Fruit fly (Drosophila melanogaster) whole organism, embryonic: Measurements from ENCODE around the gene sll.
A peak's percentile ranks its signal among the peaks of the same experiment; 100 is the strongest.

ENCODE experiments used
- Adf1 ChIP-seq: fragments of 200-800 bp; sonication (Bioruptor generic); IDR thresholded peaks from 2 replicates; pipeline ENCODE4 v1.3.6; 2022; ENCODE audit warnings: missing biosample characterization, missing genetic modification characterization
- Awh ChIP-seq: fragments of 200-800 bp; sonication (Bioruptor generic); IDR thresholded peaks from 2 replicates; pipeline ENCODE4, ENCODE4 v1.3.6; 2022; ENCODE audit warnings: missing biosample characterization, missing genetic modification characterization
- Blimp-1 ChIP-seq: fragments of 200-800 bp; sonication (Bioruptor generic); optimal IDR thresholded peaks from 3 replicates; lab custom pipeline; 2018; ENCODE audit warnings: missing biosample characterization, missing genetic modification characterization, mild to moderate bottlenecking, moderate library complexity, missing genetic modification reagents
- CG10979 ChIP-seq: fragments of 200-800 bp; sonication (Bioruptor generic); optimal IDR thresholded peaks from 2 replicates; lab custom pipeline; 2018; ENCODE audit warnings: missing biosample characterization, mild to moderate bottlenecking, missing genetic modification characterization, moderate library complexity
- CG13424 ChIP-seq: fragments of 200-800 bp; sonication (Bioruptor generic); optimal IDR thresholded peaks from 2 replicates; lab custom pipeline; 2019; ENCODE audit warnings: missing biosample characterization, mild to moderate bottlenecking, missing genetic modification characterization, moderate library complexity
- CG15011 ChIP-seq: fragments of 200-800 bp; sonication (Bioruptor generic); optimal IDR thresholded peaks from 3 replicates; lab custom pipeline; 2018; ENCODE audit warnings: missing biosample characterization, mild to moderate bottlenecking, missing genetic modification characterization
- CG15479 ChIP-seq: fragments of 200-800 bp; sonication (Bioruptor generic); optimal IDR thresholded peaks from 3 replicates; lab custom pipeline; 2019; ENCODE audit warnings: missing biosample characterization, mild to moderate bottlenecking, missing genetic modification characterization, moderate library complexity
- CG17385 ChIP-seq: fragments of 200-800 bp; sonication (Bioruptor generic); optimal IDR thresholded peaks from 3 replicates; lab custom pipeline; 2018; ENCODE audit warnings: missing biosample characterization, mild to moderate bottlenecking, missing genetic modification characterization
- CG31388 ChIP-seq: fragments of 200-800 bp; sonication (Bioruptor generic); optimal IDR thresholded peaks from 2 replicates; lab custom pipeline; 2016; ENCODE audit warnings: missing biosample characterization, missing genetic modification characterization
- CG31441 ChIP-seq: fragments of 200-800 bp; sonication (Bioruptor generic); IDR thresholded peaks from 2 replicates; pipeline ENCODE4 v1.3.6; 2022; ENCODE audit warnings: missing biosample characterization, missing genetic modification characterization
- CG32532 ChIP-seq: fragments of 200-800 bp; sonication (Bioruptor generic); IDR thresholded peaks from 2 replicates; pipeline ENCODE4 v1.3.6; 2022; ENCODE audit warnings: missing biosample characterization, missing genetic modification characterization
- CG32772 ChIP-seq: fragments of 200-800 bp; sonication (Bioruptor generic); IDR thresholded peaks from 2 replicates; pipeline ENCODE4 v1.3.6; 2022; ENCODE audit warnings: missing biosample characterization, missing genetic modification characterization
- CG3847 ChIP-seq: fragments of 200-800 bp; sonication (Bioruptor generic); IDR thresholded peaks from 2 replicates; pipeline ENCODE4 v1.3.6; 2022; ENCODE audit warnings: missing biosample characterization, missing genetic modification characterization
- CG6683 ChIP-seq: fragments of 200-800 bp; sonication (Bioruptor generic); optimal IDR thresholded peaks from 2 replicates; lab custom pipeline; 2017; ENCODE audit warnings: missing biosample characterization, mild to moderate bottlenecking, missing genetic modification characterization, missing genetic modification reagents
- CG7556 ChIP-seq: fragments of 200-800 bp; sonication (Bioruptor generic); optimal IDR thresholded peaks from 2 replicates; lab custom pipeline; 2017; ENCODE audit warnings: missing biosample characterization, mild to moderate bottlenecking, missing genetic modification characterization
- CG7839 ChIP-seq: fragments of 200-800 bp; sonication (Bioruptor generic); optimal IDR thresholded peaks from 3 replicates; lab custom pipeline; 2018; ENCODE audit warnings: missing biosample characterization, mild to moderate bottlenecking, missing genetic modification characterization, moderate library complexity
- CG8388 ChIP-seq: fragments of 200-800 bp; sonication (Bioruptor generic); optimal IDR thresholded peaks from 2 replicates; lab custom pipeline; 2019; ENCODE audit warnings: missing biosample characterization, mild to moderate bottlenecking, missing genetic modification characterization, moderate library complexity
- CG9817 ChIP-seq: fragments of 200-800 bp; sonication (Bioruptor generic); optimal IDR thresholded peaks from 2 replicates; lab custom pipeline; 2018; ENCODE audit warnings: missing biosample characterization, mild to moderate bottlenecking, missing genetic modification characterization, moderate library complexity
- CG9932 ChIP-seq: fragments of 200-800 bp; sonication (Bioruptor generic); IDR thresholded peaks from 2 replicates; pipeline ENCODE4 v1.3.6; 2022; ENCODE audit warnings: missing biosample characterization, missing genetic modification characterization
- Chrac-16 ChIP-seq: fragments of 200-800 bp; sonication (Bioruptor generic); optimal IDR thresholded peaks from 3 replicates; lab custom pipeline; 2016; ENCODE audit warnings: missing biosample characterization, missing genetic modification characterization
- Deaf1 ChIP-seq: fragments of 200-800 bp; optimal IDR thresholded peaks from 3 replicates; lab custom pipeline; 2019; ENCODE audit warnings: missing biosample characterization, mild to moderate bottlenecking, missing genetic modification characterization, moderate library complexity
- Dfd ChIP-seq, 2 experiments: fragments of >200 bp; optimal IDR thresholded peaks; 2 replicates each; lab custom pipeline; 2017; ENCODE audit warnings: missing biosample characterization in 2 of 2, missing genetic modification characterization in 2 of 2
- Dip3 ChIP-seq: fragments of 200-800 bp; sonication (Bioruptor generic); optimal IDR thresholded peaks from 3 replicates; lab custom pipeline; 2016; ENCODE audit warnings: missing biosample characterization, missing genetic modification characterization
- Ets65A ChIP-seq: fragments of 200-800 bp; sonication (Bioruptor generic); peaks from one replicate; lab custom pipeline; 2016; ENCODE audit warnings: missing biosample characterization, missing genetic modification characterization
- Fer3 ChIP-seq: fragments of 200-800 bp; sonication (Bioruptor generic); optimal IDR thresholded peaks from 2 replicates; lab custom pipeline; 2018; ENCODE audit warnings: missing biosample characterization, mild to moderate bottlenecking, missing genetic modification characterization, moderate library complexity
- Hand ChIP-seq: fragments of 200-800 bp; sonication (Bioruptor generic); optimal IDR thresholded peaks from 2 replicates; lab custom pipeline; 2017; ENCODE audit warnings: mild to moderate bottlenecking, missing biosample characterization, missing genetic modification reagents, missing genetic modification characterization
- Hr39 ChIP-seq: fragments of >200 bp; optimal IDR thresholded peaks from 2 replicates; lab custom pipeline; 2017
- Hsf ChIP-seq: fragments of 200-800 bp; sonication (Bioruptor generic); optimal IDR thresholded peaks from 3 replicates; lab custom pipeline; 2016; ENCODE audit warnings: missing biosample characterization, missing genetic modification characterization
- Lim3 ChIP-seq: fragments of 200-800 bp; sonication (Bioruptor generic); IDR thresholded peaks from 2 replicates; pipeline ENCODE4 v1.3.6; 2022; ENCODE audit warnings: missing biosample characterization, missing genetic modification characterization
- Vsx1 ChIP-seq: fragments of 200-800 bp; sonication (Bioruptor generic); optimal IDR thresholded peaks from 2 replicates; lab custom pipeline; 2017; ENCODE audit warnings: missing biosample characterization, mild to moderate bottlenecking, missing genetic modification characterization, missing genetic modification reagents
- az2 ChIP-seq: fragments of 200-800 bp; sonication (Bioruptor generic); optimal IDR thresholded peaks from 3 replicates; lab custom pipeline; 2016; ENCODE audit warnings: missing biosample characterization, missing genetic modification characterization
- cg ChIP-seq: fragments of 200-800 bp; sonication (Bioruptor generic); optimal IDR thresholded peaks from 3 replicates; lab custom pipeline; 2019; ENCODE audit warnings: missing biosample characterization, mild to moderate bottlenecking, missing genetic modification characterization, moderate library complexity
- dmrt99B ChIP-seq: fragments of 200-800 bp; sonication (Bioruptor generic); optimal IDR thresholded peaks from 2 replicates; lab custom pipeline; 2018; ENCODE audit warnings: missing biosample characterization, mild to moderate bottlenecking, missing genetic modification characterization, moderate library complexity
- ems ChIP-seq: fragments of 200-800 bp; sonication (Bioruptor generic); optimal IDR thresholded peaks from 3 replicates; lab custom pipeline; 2016; ENCODE audit warnings: missing biosample characterization, missing genetic modification characterization
- gem ChIP-seq: fragments of 200-800 bp; sonication (Bioruptor generic); optimal IDR thresholded peaks from 2 replicates; lab custom pipeline; 2019; ENCODE audit warnings: missing biosample characterization, mild to moderate bottlenecking, missing genetic modification characterization, moderate library complexity
- hkb ChIP-seq, 2 experiments: fragments of 200-800 bp in 1 of 2; fragments of >200 bp in 1 of 2; sonication (Bioruptor generic) in 1 of 2; IDR thresholded peaks in 1 of 2; optimal IDR thresholded peaks in 1 of 2; 2 replicates each; pipeline versions ENCODE4 v1.3.6 to Lab custom; 2017 to 2022; ENCODE audit warnings: missing biosample characterization in 1 of 2, missing genetic modification characterization in 1 of 2
- kah ChIP-seq: fragments of 200-800 bp; sonication (Bioruptor generic); optimal IDR thresholded peaks from 2 replicates; lab custom pipeline; 2018; ENCODE audit warnings: missing biosample characterization, mild to moderate bottlenecking, missing genetic modification characterization
- lilli ChIP-seq: fragments of 200-800 bp; sonication (Bioruptor generic); optimal IDR thresholded peaks from 3 replicates; lab custom pipeline; 2016; ENCODE audit warnings: missing biosample characterization, missing genetic modification characterization
- lola ChIP-seq, 3 experiments: fragments of >200 bp in 2 of 3; fragments of 200-800 bp in 1 of 3; sonication (Bioruptor generic) in 1 of 3; optimal IDR thresholded peaks; 2 replicates each; lab custom pipeline; 2017 to 2019; ENCODE audit warnings: missing biosample characterization in 3 of 3, missing genetic modification characterization in 3 of 3, mild to moderate bottlenecking in 1 of 3, moderate library complexity in 1 of 3
- row ChIP-seq: fragments of 200-800 bp; sonication (Bioruptor generic); IDR thresholded peaks from 3 replicates; pipeline ENCODE4 v1.3.6; 2022; ENCODE audit warnings: missing biosample characterization, missing genetic modification characterization
- run ChIP-seq: fragments of 200-800 bp; sonication (Bioruptor generic); optimal IDR thresholded peaks from 3 replicates; lab custom pipeline; 2018; ENCODE audit warnings: missing biosample characterization, mild to moderate bottlenecking, missing genetic modification characterization
- seq ChIP-seq: fragments of 200-800 bp; sonication (Bioruptor generic); IDR thresholded peaks from 2 replicates; pipeline ENCODE4 v1.3.6; 2022; ENCODE audit warnings: missing biosample characterization, missing genetic modification characterization
- sima ChIP-seq: fragments of 200-800 bp; sonication (Bioruptor generic); optimal IDR thresholded peaks from 2 replicates; lab custom pipeline; 2016; ENCODE audit warnings: missing biosample characterization, missing genetic modification characterization
- tna ChIP-seq: fragments of 200-800 bp; sonication (Bioruptor generic); IDR thresholded peaks from 2 replicates; pipeline ENCODE4 v1.3.6; 2022; ENCODE audit warnings: missing biosample characterization, missing genetic modification characterization; ENCODE audit not compliant: partially characterized antibody
- twi ChIP-seq: fragments of 200-800 bp; optimal IDR thresholded peaks from 2 replicates; lab custom pipeline; 2019; ENCODE audit warnings: missing biosample characterization, mild to moderate bottlenecking, missing genetic modification characterization, moderate library complexity
- unc-4 ChIP-seq: fragments of 200-800 bp; sonication (Bioruptor generic); IDR thresholded peaks from 2 replicates; pipeline ENCODE4 v1.3.6; 2022; ENCODE audit warnings: missing biosample characterization, missing genetic modification characterization; ENCODE audit not compliant: partially characterized antibody
- zen ChIP-seq: fragments of 200-800 bp; sonication (Bioruptor generic); optimal IDR thresholded peaks from 3 replicates; lab custom pipeline; 2018; ENCODE audit warnings: missing biosample characterization, mild to moderate bottlenecking, missing genetic modification characterization, moderate library complexity
- zen2 ChIP-seq: fragments of 200-800 bp; sonication (Bioruptor generic); IDR thresholded peaks from 3 replicates; pipeline ENCODE4 v1.3.6; 2022; ENCODE audit warnings: missing biosample characterization, missing genetic modification characterization; ENCODE audit not compliant: partially characterized antibody

Gene sll

dm6 chr3R:17604880-17605667 lies 832 bp upstream of the sll start (continued):
- TF ChIP-seq Hand (GFP tag; lab: Kevin White, UChicago) (peak; percentile 10), CG15479 (GFP tag; lab: Kevin White, UChicago) (peak; percentile 98), CG31441 (GFP tag; lab: Robert Waterston, UW) (0 out of 2 replicates have a peak, but pooled peaks have one; percentile 18), hkb (optimal IDR thresholded peaks at IDR 0.05; lab: Kevin White, UChicago) (no peak), hkb (GFP tag; IDR thresholded peaks at IDR 0.05; lab: Robert Waterston, UW) (0 out of 2 replicates have a peak, but pooled peaks have one; percentile 9), CG6683 (GFP tag; lab: Kevin White, UChicago) (peak; percentile 18), Deaf1 (tag; lab: Kevin White, UChicago) (peak; percentile 24), cg (GFP tag; lab: Kevin White, UChicago) (peak; percentile 60), Fer3 (tag; lab: Kevin White, UChicago) (no peak), CG32532 (GFP tag; lab: Robert Waterston, UW) (0 out of 2 replicates have a peak, but pooled peaks have one; percentile 15), CG32772 (GFP tag; lab: Robert Waterston, UW) (no peak), Ets65A (no peak), CG7839 (peak; percentile 48), Awh (GFP tag; lab: Robert Waterston, UW) (0 out of 2 replicates have a peak, but pooled peaks have one; percentile 15), sima (no peak), zen2 (0 out of 3 replicates have a peak, but pooled peaks have one; percentile 19), lilli (GFP tag; lab: Kevin White, UChicago) (peak; percentile 14), lola (GFP tag; optimal IDR thresholded peaks at IDR 0.05; lab: Kevin White, UChicago) (peak in 1 of 3 experiments; percentile 42), CG7556 (peak; percentile 49), seq (GFP tag; lab: Robert Waterston, UW) (0 out of 2 replicates have a peak, but pooled peaks have one; percentile 22), ems (GFP tag; lab: Kevin White, UChicago) (no peak), Dfd (GFP tag; optimal IDR thresholded peaks at IDR 0.05; lab: Kevin White, UChicago) (no peak), Hr39 (lab: Kevin White, UChicago) (no peak), zen (tag; lab: Kevin White, UChicago) (peak; percentile 55), run (tag; lab: Kevin White, UChicago) (no peak), CG9817 (tag; lab: Kevin White, UChicago) (no peak), unc-4 (peak; percentile 38; the same call in 1 of the 2 replicates), gem (tag; lab: Kevin White, UChicago) (peak; percentile 44), Vsx1 (GFP tag; lab: Kevin White, UChicago) (no peak), CG10979 (tag; lab: Kevin White, UChicago) (peak; percentile 30), CG31388 (GFP tag; lab: Kevin White, UChicago) (no peak), twi (tag; lab: Kevin White, UChicago) (peak; percentile 52), dmrt99B (tag; lab: Kevin White, UChicago) (no peak), Adf1 (peak; percentile 5), CG9932 (GFP tag; lab: Robert Waterston, UW) (peak; percentile 9; the same call in 1 of the 2 replicates), CG15011 (peak; percentile 15), Chrac-16 (GFP tag; lab: Kevin White, UChicago) (no peak), Blimp-1 (GFP tag; lab: Kevin White, UChicago) (peak; percentile 74), CG13424 (tag; lab: Kevin White, UChicago) (peak; percentile 41), Hsf (GFP tag; lab: Kevin White, UChicago) (no peak), tna (GFP tag; lab: Robert Waterston, UW) (no peak), CG3847 (no peak), CG8388 (GFP tag; lab: Kevin White, UChicago) (no peak), kah (GFP tag; lab: Kevin White, UChicago) (peak; percentile 73), az2 (GFP tag; lab: Kevin White, UChicago) (no peak), CG17385 (GFP tag; lab: Kevin White, UChicago) (peak; percentile 6), Dip3 (GFP tag; lab: Kevin White, UChicago) (no peak), Lim3 (GFP tag; lab: Robert Waterston, UW) (no peak), row (GFP tag; lab: Robert Waterston, UW) (peak; percentile 87)
